Worm (Caenorhabditis elegans): Measurements from ENCODE around the gene C30G12.2.

Gene C30G12.2

DNA sequence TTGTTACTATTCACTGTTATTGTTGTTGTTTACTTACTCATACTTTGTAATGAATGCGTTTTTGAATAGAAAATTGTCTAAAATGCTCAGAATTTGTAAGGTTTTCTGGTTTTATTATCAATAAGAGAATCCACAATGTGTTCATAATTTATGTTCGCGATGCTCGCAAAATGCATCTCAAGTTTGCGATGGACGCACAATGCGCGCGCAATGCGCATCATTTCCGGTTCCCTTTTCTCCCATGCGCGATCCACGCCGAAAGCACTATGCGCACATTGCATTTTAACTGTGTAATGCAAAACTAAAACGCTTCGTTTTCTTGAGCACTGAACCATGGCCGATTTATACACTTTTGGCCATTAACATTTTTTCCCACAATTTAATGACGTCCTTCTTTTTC lies 29.2 kb downstream of the C30G12.2 start:
- TF ChIP-seq dmd-8 (GFP tag; IDR thresholded peaks at IDR 0.05) = 0 out of 2 replicates have a peak, but pooled peaks have one; percentile 38
- 0 out of 2 replicates have a peak, but pooled peaks have one; percentile 43 for TF ChIP-seq php-3 (GFP tag; IDR thresholded peaks at IDR 0.05)
- no peak for TF ChIP-seq duxl-1 (tag; optimal IDR thresholded peaks at IDR 0.05; ENCODE audit: poor library complexity)
- TF ChIP-seq ceh-62 (tag; optimal IDR thresholded peaks at IDR 0.05) = no peak
- TF ChIP-seq lin-1 (GFP tag; IDR thresholded peaks at IDR 0.05) = no peak
- TF ChIP-seq dpl-1 (GFP tag; optimal IDR thresholded peaks at IDR 0.05) = no peak
- TF ChIP-seq unc-39 (tag; optimal IDR thresholded peaks at IDR 0.05) = no peak
- TF ChIP-seq sdz-12 (GFP tag; optimal IDR thresholded peaks at IDR 0.05) = no peak
- no peak for TF ChIP-seq ceh-82 (tag; optimal IDR thresholded peaks at IDR 0.05)
- peak in 1 of 2 experiments; percentile 61 for TF ChIP-seq hif-1 (tag; optimal IDR thresholded peaks at IDR 0.05)
- TF ChIP-seq ceh-44 (GFP tag; IDR thresholded peaks at IDR 0.05) = no peak
- peak; percentile 14 for TF ChIP-seq spr-3 (GFP tag; optimal IDR thresholded peaks at IDR 0.05)
- TF ChIP-seq cey-2 (tag; optimal IDR thresholded peaks at IDR 0.05; ENCODE audit: borderline replicate concordance, insufficient read depth) = no peak
- TF ChIP-seq mep-1 (tag; optimal IDR thresholded peaks at IDR 0.05) = no peak
- TF ChIP-seq F44E2.7 (GFP tag; IDR thresholded peaks at IDR 0.05) = no peak
- TF ChIP-seq lir-3 (tag; optimal IDR thresholded peaks at IDR 0.05) = no peak
- TF ChIP-seq aha-1 (tag) = no peak
- peak in 1 of 2 experiments; percentile 55 for TF ChIP-seq daf-16 (GFP tag; optimal IDR thresholded peaks at IDR 0.05)
- no peak for TF ChIP-seq daf-16 (tag; optimal IDR thresholded peaks at IDR 0.05)
- 0 out of 4 replicates have a peak, but pooled peaks of 1 of the 2 experiments have one; percentile 21 for TF ChIP-seq madf-5 (GFP tag; IDR thresholded peaks at IDR 0.05)
- TF ChIP-seq hlh-30 (tag; optimal IDR thresholded peaks at IDR 0.05; ENCODE audit: insufficient read depth) = no peak
- TF ChIP-seq rbr-2 (tag; optimal IDR thresholded peaks at IDR 0.05) = no peak
- TF ChIP-seq mes-2 (tag; optimal IDR thresholded peaks at IDR 0.05; ENCODE audit: poor library complexity, severe bottlenecking) = no peak
- no peak for TF ChIP-seq snpc-1.2 (GFP tag; IDR thresholded peaks at IDR 0.05)
- TF ChIP-seq Y5F2A.4 (GFP tag; optimal IDR thresholded peaks at IDR 0.05) = no peak
- 0 out of 2 replicates have a peak, but pooled peaks have one; percentile 35 for TF ChIP-seq ceh-20 (GFP tag; IDR thresholded peaks at IDR 0.05)
- peak; percentile 77; the same call in 1 of the 2 replicates for TF ChIP-seq egl-43 (GFP tag; IDR thresholded peaks at IDR 0.05)
- TF ChIP-seq F49E8.2 (tag; optimal IDR thresholded peaks at IDR 0.05; ENCODE audit: borderline replicate concordance) = no peak
- no peak for TF ChIP-seq egl-27 (tag; optimal IDR thresholded peaks at IDR 0.05)
- no peak for TF ChIP-seq nhr-102 (tag; optimal IDR thresholded peaks at IDR 0.05)
- TF ChIP-seq nhr-42 (GFP tag; IDR thresholded peaks at IDR 0.05) = peak; percentile 74
- TF ChIP-seq madf-9 (GFP tag; conservative IDR thresholded peaks at IDR 0.05) = 0 out of 2 replicates have a peak, but pooled peaks have one; percentile 10
- 0 out of 2 replicates have a peak, but pooled peaks have one; percentile 15 for TF ChIP-seq dmd-6 (GFP tag; IDR thresholded peaks at IDR 0.05)
- no peak for TF ChIP-seq fos-1 (tag; optimal IDR thresholded peaks at IDR 0.05)
- no peak for TF ChIP-seq zfp-2 (tag; optimal IDR thresholded peaks at IDR 0.05)
- 0 out of 2 replicates have a peak, but pooled peaks have one; percentile 43 for TF ChIP-seq zfp-3 (GFP tag; conservative IDR thresholded peaks at IDR 0.05)
- no peak for TF ChIP-seq skn-1 (tag; optimal IDR thresholded peaks at IDR 0.05)
- TF ChIP-seq tag-97 (GFP tag; IDR thresholded peaks at IDR 0.05) = no peak
- no peak for TF ChIP-seq mdl-1 (tag; optimal IDR thresholded peaks at IDR 0.05)
- TF ChIP-seq spr-1 (tag; optimal IDR thresholded peaks at IDR 0.05) = no peak
- TF ChIP-seq nhr-77 (tag; optimal IDR thresholded peaks at IDR 0.05) = no peak
- TF ChIP-seq aly-2 (tag; optimal IDR thresholded peaks at IDR 0.05) = no peak
- no peak for TF ChIP-seq D1046.2 (GFP tag; IDR thresholded peaks at IDR 0.05)
- TF ChIP-seq lim-7 (GFP tag; IDR thresholded peaks at IDR 0.05) = 0 out of 2 replicates have a peak, but pooled peaks have one; percentile 39
- TF ChIP-seq ces-1 (GFP tag; optimal IDR thresholded peaks at IDR 0.05) = no peak
- TF ChIP-seq ctbp-1 (GFP tag; IDR thresholded peaks at IDR 0.05) = peak; percentile 76
- 0 out of 2 replicates have a peak, but pooled peaks have one; percentile 31 for TF ChIP-seq Y75B8A.6 (GFP tag; IDR thresholded peaks at IDR 0.05)
- TF ChIP-seq nhr-10 (tag; optimal IDR thresholded peaks at IDR 0.05) = no peak
- TF ChIP-seq nhr-25 (tag; optimal IDR thresholded peaks at IDR 0.05; ENCODE audit: borderline replicate concordance, insufficient read depth) = no peak
- no peak for TF ChIP-seq T26A8.4 (GFP tag; IDR thresholded peaks at IDR 0.05)
